Worm (Caenorhabditis elegans) whole organism, L1 larva: ENCODE results near the gene nhr-184.
A peak's percentile ranks its signal among the peaks of the same experiment; 100 is the strongest.

Source experiments
- C04F5.9 ChIP-seq: sonication (generic microtip); optimal IDR thresholded peaks from 2 replicates; lab custom pipeline; 2016; ENCODE audit warnings: missing genetic modification characterization, missing compliant biosample characterization
- C16A3.4 ChIP-seq: fragments of 150-350 bp; optimal IDR thresholded peaks from 2 replicates; lab custom pipeline; 2014; ENCODE audit warnings: missing biosample characterization, missing genetic modification characterization
- C34B4.2 ChIP-seq: sonication (generic microtip); optimal IDR thresholded peaks from 2 replicates; lab custom pipeline; 2017; ENCODE audit warnings: mild to moderate bottlenecking, missing genetic modification characterization, missing compliant biosample characterization
- Y116A8C.19 ChIP-seq: sonication (generic microtip); optimal IDR thresholded peaks from 2 replicates; lab custom pipeline; 2016; ENCODE audit warnings: missing compliant biosample characterization, missing genetic modification characterization, borderline replicate concordance
- alr-1 ChIP-seq: fragments of 200-800 bp; sonication (Bioruptor generic); optimal IDR thresholded peaks from 2 replicates; lab custom pipeline; 2018; ENCODE audit warnings: borderline replicate concordance, mild to moderate bottlenecking, missing genetic modification characterization, missing compliant biosample characterization
- aly-2 ChIP-seq: fragments of 150-350 bp; optimal IDR thresholded peaks from 2 replicates; lab custom pipeline; 2014; ENCODE audit warnings: missing biosample characterization, missing genetic modification characterization
- ama-1 ChIP-seq: fragments of 150-350 bp; optimal IDR thresholded peaks from 2 replicates; lab custom pipeline; 2014
- blmp-1 ChIP-seq: fragments of 150-350 bp; optimal IDR thresholded peaks from 2 replicates; lab custom pipeline; 2014; ENCODE audit warnings: missing biosample characterization, missing genetic modification characterization
- ceh-63 ChIP-seq: fragments of 200-800 bp; sonication (Bioruptor generic); optimal IDR thresholded peaks from 2 replicates; lab custom pipeline; 2018; ENCODE audit warnings: mild to moderate bottlenecking, missing genetic modification characterization, missing compliant biosample characterization
- ceh-82 ChIP-seq, 3 experiments: fragments of 150-350 bp in 1 of 3; sonication (generic microtip) in 2 of 3; optimal IDR thresholded peaks; 2 replicates each; lab custom pipeline; 2014 to 2017; ENCODE audit warnings: missing biosample characterization in 3 of 3, missing genetic modification characterization in 3 of 3
- ceh-88 ChIP-seq: fragments of 200-800 bp; sonication (Bioruptor generic); IDR thresholded peaks from 2 replicates; pipeline ENCODE4 v1.3.6; 2022; ENCODE audit warnings: missing genetic modification characterization, missing compliant biosample characterization
- ceh-90 ChIP-seq: sonication (generic microtip); optimal IDR thresholded peaks from 2 replicates; lab custom pipeline; 2016; ENCODE audit warnings: missing genetic modification characterization, missing compliant biosample characterization
- ces-1 ChIP-seq: fragments of 150-350 bp; optimal IDR thresholded peaks from 2 replicates; lab custom pipeline; 2014; ENCODE audit warnings: missing biosample characterization, missing genetic modification reagents, missing genetic modification characterization
- dpl-1 ChIP-seq, 3 experiments: fragments of 150-350 bp in 2 of 3; sonication (generic microtip) in 1 of 3; optimal IDR thresholded peaks; 2 replicates each; lab custom pipeline; 2014 to 2017; ENCODE audit warnings: missing biosample characterization in 3 of 3, missing genetic modification characterization in 3 of 3, missing genetic modification reagents in 3 of 3
- dsc-1 ChIP-seq: sonication (generic microtip); optimal IDR thresholded peaks from 2 replicates; lab custom pipeline; 2016; ENCODE audit warnings: mild to moderate bottlenecking, missing genetic modification characterization, missing compliant biosample characterization
- efl-3 ChIP-seq: fragments of 200-800 bp; sonication (Bioruptor generic); optimal IDR thresholded peaks from 2 replicates; lab custom pipeline; 2018; ENCODE audit warnings: mild to moderate bottlenecking, missing genetic modification characterization, missing compliant biosample characterization
- egl-13 ChIP-seq: sonication (generic microtip); optimal IDR thresholded peaks from 2 replicates; lab custom pipeline; 2016; ENCODE audit warnings: missing genotype, missing genetic modification reagents, missing genetic modification characterization, missing compliant biosample characterization
- elt-3 ChIP-seq, 6 experiments: fragments of 150-350 bp in 1 of 6; sonication (generic microtip); optimal IDR thresholded peaks; 2 replicates each; lab custom pipeline; 2017 to 2018; ENCODE audit warnings: missing biosample characterization in 6 of 6, missing genetic modification characterization in 6 of 6, inconsistent platforms in 1 of 6
- ets-5 ChIP-seq: fragments of 200-800 bp; sonication (Bioruptor generic); IDR thresholded peaks from 2 replicates; pipeline ENCODE4 v1.3.6; 2022; ENCODE audit warnings: missing genetic modification characterization, missing compliant biosample characterization
- fkh-10 ChIP-seq: sonication (generic microtip); optimal IDR thresholded peaks from 2 replicates; lab custom pipeline; 2017; ENCODE audit warnings: missing biosample characterization, missing genetic modification reagents, missing genetic modification characterization
- fkh-4 ChIP-seq: sonication (generic microtip); optimal IDR thresholded peaks from 2 replicates; lab custom pipeline; 2016; ENCODE audit warnings: missing compliant biosample characterization, missing genetic modification characterization, borderline replicate concordance
- fkh-8 ChIP-seq: sonication (generic microtip); optimal IDR thresholded peaks from 2 replicates; lab custom pipeline; 2016; ENCODE audit warnings: mild to moderate bottlenecking, missing genetic modification characterization, missing compliant biosample characterization
- fos-1 ChIP-seq: fragments of 150-350 bp; optimal IDR thresholded peaks from 2 replicates; lab custom pipeline; 2014; ENCODE audit warnings: missing biosample characterization, missing genetic modification characterization
- grh-1 ChIP-seq: fragments of 200-800 bp; sonication (Bioruptor generic); IDR thresholded peaks from 2 replicates; pipeline ENCODE4 v1.3.6; 2022; ENCODE audit warnings: missing genetic modification reagents, missing genetic modification characterization, missing compliant biosample characterization
- irx-1 ChIP-seq: sonication (generic microtip); optimal IDR thresholded peaks from 2 replicates; lab custom pipeline; 2016; ENCODE audit warnings: missing genetic modification characterization, missing compliant biosample characterization
- lir-3 ChIP-seq: sonication (generic microtip); optimal IDR thresholded peaks from 2 replicates; lab custom pipeline; 2016; ENCODE audit warnings: mild to moderate bottlenecking, missing genetic modification characterization, moderate library complexity, missing compliant biosample characterization; ENCODE audit not compliant: poor library complexity
- lsy-2 ChIP-seq, 2 experiments: fragments of 150-350 bp; optimal IDR thresholded peaks; 2 replicates each; lab custom pipeline; 2014; ENCODE audit warnings: missing biosample characterization in 2 of 2, missing genetic modification characterization in 2 of 2
- mab-9 ChIP-seq: fragments of 200-800 bp; sonication (Bioruptor generic); IDR thresholded peaks from 2 replicates; pipeline ENCODE4 v1.3.6; 2022; ENCODE audit warnings: missing genetic modification reagents, missing genetic modification characterization, missing compliant biosample characterization
- mdl-1 ChIP-seq, 2 experiments: fragments of 150-350 bp; optimal IDR thresholded peaks; 2 replicates each; lab custom pipeline; 2014 to 2017; ENCODE audit warnings: missing biosample characterization in 2 of 2, missing genetic modification characterization in 2 of 2, inconsistent platforms in 1 of 2
- nhr-12 ChIP-seq: sonication (generic microtip); optimal IDR thresholded peaks from 2 replicates; lab custom pipeline; 2017; ENCODE audit warnings: missing biosample characterization, missing genetic modification characterization
- nhr-19 ChIP-seq: fragments of 200-800 bp; sonication (Bioruptor generic); conservative IDR thresholded peaks from 2 replicates; pipeline ENCODE4 v1.3.6; 2022; ENCODE audit warnings: missing genetic modification characterization, missing compliant biosample characterization
- nhr-28 ChIP-seq: fragments of 150-350 bp; optimal IDR thresholded peaks from 2 replicates; lab custom pipeline; 2014; ENCODE audit warnings: missing biosample characterization, missing genetic modification characterization
- nhr-47 ChIP-seq: sonication (generic microtip); optimal IDR thresholded peaks from 2 replicates; lab custom pipeline; 2016; ENCODE audit warnings: mild to moderate bottlenecking, missing genetic modification characterization, moderate library complexity, missing compliant biosample characterization
- nhr-71 ChIP-seq: sonication (generic microtip); optimal IDR thresholded peaks from 2 replicates; lab custom pipeline; 2016; ENCODE audit warnings: mild to moderate bottlenecking, missing genetic modification characterization, moderate library complexity, missing compliant biosample characterization
- nhr-90 ChIP-seq: sonication (generic microtip); optimal IDR thresholded peaks from 2 replicates; lab custom pipeline; 2016; ENCODE audit warnings: mild to moderate bottlenecking, missing genetic modification characterization, missing compliant biosample characterization; ENCODE audit not compliant: poor library complexity
- pag-3 ChIP-seq: sonication (generic microtip); optimal IDR thresholded peaks from 2 replicates; lab custom pipeline; 2017; ENCODE audit warnings: missing genetic modification characterization, mild to moderate bottlenecking, missing compliant biosample characterization, antibody characterized with exemption, borderline replicate concordance; ENCODE audit not compliant: insufficient read depth
- pax-3 ChIP-seq: fragments of 200-800 bp; sonication (Bioruptor generic); optimal IDR thresholded peaks from 2 replicates; lab custom pipeline; 2018; ENCODE audit warnings: mild to moderate bottlenecking, missing genetic modification characterization, moderate library complexity, missing compliant biosample characterization
- pqm-1 ChIP-seq: sonication (generic microtip); optimal IDR thresholded peaks from 3 replicates; lab custom pipeline; 2017; ENCODE audit warnings: missing biosample characterization, missing genetic modification characterization
- rnt-1 ChIP-seq: sonication (generic microtip); optimal IDR thresholded peaks from 2 replicates; lab custom pipeline; 2016; ENCODE audit warnings: mild to moderate bottlenecking, missing genetic modification characterization, moderate library complexity, missing compliant biosample characterization
- skn-1 ChIP-seq: fragments of 150-350 bp; optimal IDR thresholded peaks from 2 replicates; lab custom pipeline; 2014; ENCODE audit warnings: missing biosample characterization, missing genetic modification characterization
- snpc-4 ChIP-seq: fragments of 150-350 bp; optimal IDR thresholded peaks from 2 replicates; lab custom pipeline; 2014; ENCODE audit warnings: missing biosample characterization, missing genetic modification characterization
- sox-4 ChIP-seq: sonication (generic microtip); optimal IDR thresholded peaks from 2 replicates; lab custom pipeline; 2016; ENCODE audit warnings: missing genetic modification characterization, missing compliant biosample characterization
- sptf-1 ChIP-seq: fragments of 150-350 bp; optimal IDR thresholded peaks from 2 replicates; lab custom pipeline; 2014; ENCODE audit warnings: missing biosample characterization, missing genetic modification characterization
- sup-37 ChIP-seq: fragments of 200-800 bp; sonication (Bioruptor generic); optimal IDR thresholded peaks from 2 replicates; lab custom pipeline; 2018; ENCODE audit warnings: mild to moderate bottlenecking, missing genetic modification characterization, missing compliant biosample characterization
- tlp-1 ChIP-seq: fragments of 150-350 bp; optimal IDR thresholded peaks from 2 replicates; lab custom pipeline; 2014; ENCODE audit warnings: missing biosample characterization, missing genetic modification characterization
- unc-30 ChIP-seq: sonication (generic microtip); optimal IDR thresholded peaks from 2 replicates; lab custom pipeline; 2017; ENCODE audit warnings: missing biosample characterization, missing genetic modification characterization
- unc-62 ChIP-seq: fragments of 150-350 bp; optimal IDR thresholded peaks from 2 replicates; lab custom pipeline; 2014; ENCODE audit warnings: missing biosample characterization, missing genetic modification reagents, missing genetic modification characterization
- unc-86 ChIP-seq: sonication (generic microtip); optimal IDR thresholded peaks from 2 replicates; lab custom pipeline; 2016; ENCODE audit warnings: missing genetic modification characterization, missing compliant biosample characterization
- vab-15 ChIP-seq: sonication (generic microtip); optimal IDR thresholded peaks from 2 replicates; lab custom pipeline; 2017; ENCODE audit warnings: missing genotype, mild to moderate bottlenecking, missing genetic modification characterization, missing compliant biosample characterization
- xbp-1 ChIP-seq: sonication (generic microtip); optimal IDR thresholded peaks from 2 replicates; lab custom pipeline; 2016; ENCODE audit warnings: missing genetic modification characterization, missing compliant biosample characterization
- zag-1 ChIP-seq: fragments of 150-350 bp; optimal IDR thresholded peaks from 2 replicates; lab custom pipeline; 2014; ENCODE audit warnings: missing biosample characterization, missing genetic modification characterization
- zip-4 ChIP-seq: fragments of 200-800 bp; sonication (Bioruptor generic); optimal IDR thresholded peaks from 2 replicates; lab custom pipeline; 2018; ENCODE audit warnings: mild to moderate bottlenecking, missing genetic modification characterization, moderate library complexity, missing compliant biosample characterization
- ztf-4 ChIP-seq: fragments of 150-350 bp; optimal IDR thresholded peaks from 2 replicates; lab custom pipeline; 2014; ENCODE audit warnings: missing biosample characterization, missing genetic modification characterization

nhr-184 gene

ce11 chrV:2218803-2219202 lies 4.5 kb upstream of the nhr-184 start, which contains the start of gene nhr-56:
nhr-56 (plus strand) TSS chrV:2219004.
- TF ChIP-seq tlp-1 (tag; lab: Kevin White, UChicago) (no peak), sox-4 (no peak), mab-9 (GFP tag; lab: Robert Waterston, UW) (no peak), vab-15 (tag; lab: Kevin White, UChicago) (no peak), ets-5 (GFP tag; lab: Robert Waterston, UW) (no peak), nhr-28 (no peak), zip-4 (GFP tag; lab: Kevin White, UChicago) (peak; percentile 68), C04F5.9 (tag; lab: Kevin White, UChicago) (no peak), lir-3 (no peak), unc-62 (GFP tag; lab: Kevin White, UChicago) (no peak), ztf-4 (tag; lab: Kevin White, UChicago) (no peak), unc-30 (no peak), zag-1 (no peak), fkh-4 (tag; lab: Kevin White, UChicago) (no peak), C34B4.2 (tag; lab: Kevin White, UChicago) (no peak), pqm-1 (tag; lab: Kevin White, UChicago) (no peak), rnt-1 (tag; lab: Kevin White, UChicago) (no peak), elt-3 (tag; optimal IDR thresholded peaks at IDR 0.05; lab: Kevin White, UChicago) (no peak), nhr-71 (peak; percentile 62), xbp-1 (tag; lab: Kevin White, UChicago) (no peak), Y116A8C.19 (tag; lab: Kevin White, UChicago) (no peak), grh-1 (no peak), ama-1 (lab: Kevin White, UChicago) (no peak), mdl-1 (tag; optimal IDR thresholded peaks at IDR 0.05; lab: Kevin White, UChicago) (peak in 1 of 2 experiments; percentile 38), aly-2 (tag; lab: Kevin White, UChicago) (no peak), ces-1 (GFP tag; lab: Kevin White, UChicago) (no peak), lsy-2 (tag; optimal IDR thresholded peaks at IDR 0.05; lab: Kevin White, UChicago) (peak in 1 of 2 experiments; percentile 42), dpl-1 (GFP tag; optimal IDR thresholded peaks at IDR 0.05; lab: Kevin White, UChicago) (peak in 1 of 3 experiments; percentile 21), ceh-63 (GFP tag; lab: Kevin White, UChicago) (no peak), C16A3.4 (no peak), fkh-10 (no peak), sptf-1 (tag; lab: Kevin White, UChicago) (no peak), alr-1 (no peak), unc-86 (tag; lab: Kevin White, UChicago) (no peak), dsc-1 (no peak), pag-3 (tag; lab: Kevin White, UChicago) (no peak), efl-3 (GFP tag; lab: Kevin White, UChicago) (no peak), skn-1 (tag; lab: Kevin White, UChicago) (peak; percentile 66), nhr-19 (GFP tag; lab: Robert Waterston, UW) (peak; percentile 14; the same call in 1 of the 2 replicates), nhr-90 (peak; percentile 38), ceh-88 (GFP tag; lab: Robert Waterston, UW) (no peak), fos-1 (tag; lab: Kevin White, UChicago) (no peak), fkh-8 (tag; lab: Kevin White, UChicago) (peak; percentile 19), ceh-82 (tag; optimal IDR thresholded peaks at IDR 0.05; lab: Kevin White, UChicago) (peak; percentile 11 to 37 (median 13)), irx-1 (tag; lab: Kevin White, UChicago) (no peak), egl-13 (tag; lab: Kevin White, UChicago) (no peak), nhr-47 (tag; lab: Kevin White, UChicago) (peak; percentile 23), blmp-1 (tag; lab: Kevin White, UChicago) (peak; percentile 39), snpc-4 (no peak), ceh-90 (tag; lab: Kevin White, UChicago) (no peak), sup-37 (GFP tag; lab: Kevin White, UChicago) (no peak), nhr-12 (no peak), pax-3 (tag; lab: Kevin White, UChicago) (no peak)
